Fruit fly (Drosophila melanogaster): ENCODE results near the gene lic.

lic gene

DNA sequence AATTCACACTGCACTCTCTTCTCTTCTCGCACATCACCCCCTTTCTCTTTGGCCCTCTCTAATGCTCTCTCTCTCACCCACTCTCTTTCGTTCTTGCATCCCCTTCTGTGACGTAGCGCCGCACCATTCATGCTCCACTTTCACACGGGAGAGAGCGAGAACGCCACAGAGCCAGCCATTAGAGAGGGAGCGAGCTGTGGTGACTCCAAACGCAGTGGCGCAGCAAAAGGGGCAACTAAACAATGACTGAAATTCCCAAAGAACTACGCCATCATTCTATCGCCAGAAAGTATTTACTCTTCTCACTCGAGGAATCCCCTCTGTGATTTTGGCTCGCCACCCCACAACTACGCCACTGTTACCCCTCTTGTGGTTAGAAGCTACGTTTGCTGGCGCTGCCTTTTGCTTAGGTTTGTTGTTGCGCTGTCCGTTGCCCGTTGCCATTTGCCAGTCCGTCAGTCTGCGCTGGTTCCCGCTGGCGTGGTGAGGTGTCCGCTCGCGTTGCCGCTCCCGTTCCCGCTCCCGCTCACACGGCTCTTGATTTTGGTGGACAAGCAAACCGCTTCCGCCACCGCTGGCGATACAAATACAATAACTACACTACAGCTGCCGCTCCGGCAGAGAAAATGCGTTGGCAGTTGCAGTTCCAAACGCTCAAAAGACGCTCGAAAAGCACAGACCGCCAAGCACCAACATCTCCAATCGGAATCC lies 40.3 kb downstream of the lic start:
- TF ChIP-seq Ada2b (GFP tag; IDR thresholded peaks at IDR 0.05) (peak; percentile 99), nerfin-1 (tag; optimal IDR thresholded peaks at IDR 0.05) (peak; percentile 95), CG2889 (GFP tag; IDR thresholded peaks at IDR 0.05) (peak; percentile 99), CG10565 (GFP tag; optimal IDR thresholded peaks at IDR 0.05) (peak; percentile 93), schlank (tag; optimal IDR thresholded peaks at IDR 0.05) (peak; percentile 99), Bdp1 (GFP tag; optimal IDR thresholded peaks at IDR 0.05) (peak; percentile 94), bab2 (GFP tag; optimal IDR thresholded peaks at IDR 0.05) (peak; percentile 99), Hand (GFP tag; optimal IDR thresholded peaks at IDR 0.05) (peak; percentile 98), tap (tag; optimal IDR thresholded peaks at IDR 0.05) (peak; percentile 97), ATbp (GFP tag; optimal IDR thresholded peaks at IDR 0.05) (peak; percentile 99), gem (tag; optimal IDR thresholded peaks at IDR 0.05) (peak; percentile 99), Lim3 (GFP tag; IDR thresholded peaks at IDR 0.05) (peak; percentile 97), ato (GFP tag; IDR thresholded peaks at IDR 0.05; ENCODE audit: partially characterized antibody) (no peak), fd102C (GFP tag; optimal IDR thresholded peaks at IDR 0.05) (peak; percentile 58), stwl (tag; optimal IDR thresholded peaks at IDR 0.05) (peak; percentile 6), z (GFP tag; IDR thresholded peaks at IDR 0.05) (peak; percentile 84), az2 (GFP tag; optimal IDR thresholded peaks at IDR 0.05) (peak; percentile 99), Atf6 (GFP tag; IDR thresholded peaks at IDR 0.05) (peak; percentile 99), lov (optimal IDR thresholded peaks at IDR 0.05) (no peak), lov (GFP tag; IDR thresholded peaks at IDR 0.05) (peak; percentile 99), CG10462 (GFP tag; optimal IDR thresholded peaks at IDR 0.05) (peak; percentile 98), CG43689 (GFP tag; IDR thresholded peaks at IDR 0.05) (peak; percentile 98), HLHmδ (GFP tag; optimal IDR thresholded peaks at IDR 0.05) (peak; percentile 58), CG16815 (GFP tag; optimal IDR thresholded peaks at IDR 0.05) (peak; percentile 99), CG42726 (GFP tag; IDR thresholded peaks at IDR 0.05; ENCODE audit: partially characterized antibody) (peak; percentile 3; the same call in 1 of the 2 replicates), klu (GFP tag; IDR thresholded peaks at IDR 0.05) (peak; percentile 98), C15 (GFP tag; IDR thresholded peaks at IDR 0.05) (peak; percentile 98), HmgD (GFP tag; optimal IDR thresholded peaks at IDR 0.05) (peak; percentile 99), CG9817 (tag; optimal IDR thresholded peaks at IDR 0.05) (peak; percentile 99), ems (GFP tag; optimal IDR thresholded peaks at IDR 0.05) (peak; percentile 99), CG34376 (GFP tag; optimal IDR thresholded peaks at IDR 0.05) (peak; percentile 99), NC2β (GFP tag; optimal IDR thresholded peaks at IDR 0.05) (peak; percentile 98), esg (GFP tag; conservative IDR thresholded peaks at IDR 0.05) (peak; percentile 99), tin (GFP tag; optimal IDR thresholded peaks at IDR 0.05) (peak; percentile 99), CG3838 (GFP tag; optimal IDR thresholded peaks at IDR 0.05) (peak; percentile 97), YL-1 (GFP tag; optimal IDR thresholded peaks at IDR 0.05) (peak; percentile 95), chm (GFP tag; IDR thresholded peaks at IDR 0.05) (peak; percentile 100), CG12942 (GFP tag; optimal IDR thresholded peaks at IDR 0.05) (peak; percentile 99), fd3F (GFP tag; optimal IDR thresholded peaks at IDR 0.05) (peak; percentile 98), CG6854 (GFP tag; optimal IDR thresholded peaks at IDR 0.05) (peak; percentile 98), HmgZ (tag; optimal IDR thresholded peaks at IDR 0.05) (peak; percentile 99), BEAF-32 (GFP tag; optimal IDR thresholded peaks at IDR 0.05) (peak; percentile 38), CG6654 (GFP tag; optimal IDR thresholded peaks at IDR 0.05) (peak; percentile 90), Lhr (GFP tag; optimal IDR thresholded peaks at IDR 0.05) (peak; percentile 95), grn (GFP tag; optimal IDR thresholded peaks at IDR 0.05) (peak; percentile 89), Tbp (GFP tag; optimal IDR thresholded peaks at IDR 0.05) (no peak), dmrt99B (tag; optimal IDR thresholded peaks at IDR 0.05) (peak; percentile 99), Chrac-16 (GFP tag; optimal IDR thresholded peaks at IDR 0.05) (peak; percentile 99), ken (GFP tag; IDR thresholded peaks at IDR 0.05) (peak; percentile 99), CG13624 (GFP tag; optimal IDR thresholded peaks at IDR 0.05) (peak; percentile 99)

Measured in whole organism, embryonic.